Worm (Caenorhabditis elegans) whole organism, L4/young adult: Measurements from ENCODE around the gene egg-3.

Experiments used
- dao-5 ChIP-seq: sonication (generic microtip); optimal IDR thresholded peaks from 2 replicates; lab custom pipeline; 2016; ENCODE audit warnings: missing genotype, missing genetic modification characterization, moderate library complexity, missing compliant biosample characterization
- him-1 ChIP-seq: sonication (generic microtip); optimal IDR thresholded peaks from 2 replicates; lab custom pipeline; 2016; ENCODE audit warnings: missing genotype, missing genetic modification reagents, missing genetic modification characterization, missing compliant biosample characterization

ce11 chrII:10857077-10857476 is 27.2 kb downstream of the egg-3 start, which contains the start of gene M106.7:
- TF ChIP-seq him-1 (tag; lab: Kevin White, UChicago) (no peak), dao-5 (tag; lab: Kevin White, UChicago) (no peak)
